Fruit fly (Drosophila melanogaster): Measurements from ENCODE around the gene Dhps.

DNA sequence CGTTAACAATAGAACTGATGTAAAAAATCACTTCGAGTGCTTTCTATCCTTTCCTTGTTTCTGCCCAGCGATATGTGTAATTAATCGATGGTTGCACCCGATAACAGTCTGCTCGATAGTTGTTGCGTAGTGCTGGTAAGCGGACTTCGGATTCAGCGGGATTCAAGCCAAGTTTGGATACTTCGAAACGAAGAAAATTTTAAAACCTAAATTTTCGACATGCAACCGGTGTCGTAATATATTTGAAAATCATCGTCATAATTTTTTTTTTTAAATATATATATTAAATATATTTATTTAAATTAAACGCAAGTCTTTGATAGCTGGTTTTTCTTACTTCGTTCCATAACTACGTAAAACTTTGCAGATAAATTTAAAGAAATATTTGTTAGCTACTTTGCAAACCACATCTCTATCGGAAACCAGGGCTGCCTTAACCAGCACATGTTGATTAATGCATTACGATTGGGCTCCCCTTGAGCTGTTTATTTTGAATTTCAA lies at the start of gene Dhps, which contains the start of gene UbcE2M:
- TF ChIP-seq Abd-B (GFP tag; optimal IDR thresholded peaks at IDR 0.05) (no peak), Hr83 (GFP tag; optimal IDR thresholded peaks at IDR 0.05; ENCODE audit: poor library complexity, severe bottlenecking) (peak; percentile 40), jim (GFP tag; optimal IDR thresholded peaks at IDR 0.05) (no peak), HLH106 (tag; optimal IDR thresholded peaks at IDR 0.05) (peak; percentile 79)

Data from whole organism, wandering third instar larva.